Worm (Caenorhabditis elegans) whole organism, midembryonic: ENCODE measurements around the gene frpr-9.

Experiments
- T22C8.4 ChIP-seq: fragments of 200-800 bp; sonication (Bioruptor generic); IDR thresholded peaks from 2 replicates; pipeline ENCODE4 v1.3.6; 2022; ENCODE audit warnings: missing genetic modification characterization, missing compliant biosample characterization
- flt-1 ChIP-seq: fragments of 200-800 bp; sonication (Bioruptor generic); IDR thresholded peaks from 2 replicates; pipeline ENCODE4 v1.3.6; 2022; ENCODE audit warnings: missing genetic modification characterization, missing compliant biosample characterization
- ref-1 ChIP-seq: fragments of 200-800 bp; sonication (Bioruptor generic); conservative IDR thresholded peaks from 2 replicates; pipeline ENCODE4 v1.3.6; 2022; ENCODE audit warnings: missing genetic modification reagents, missing genetic modification characterization, missing compliant biosample characterization
- tab-1 ChIP-seq: fragments of 200-800 bp; sonication (Bioruptor generic); IDR thresholded peaks from 2 replicates; pipeline ENCODE4 v1.3.6; 2022; ENCODE audit warnings: missing genetic modification characterization, missing compliant biosample characterization
- ztf-23 ChIP-seq: fragments of 200-800 bp; sonication (Bioruptor generic); IDR thresholded peaks from 2 replicates; pipeline ENCODE4 v1.3.6; 2022; ENCODE audit warnings: missing genetic modification reagents, missing genetic modification characterization, missing compliant biosample characterization
- ztf-29 ChIP-seq: fragments of 200-800 bp; sonication (Bioruptor generic); IDR thresholded peaks from 2 replicates; pipeline ENCODE4 v1.3.6; 2022; ENCODE audit warnings: missing genetic modification reagents, missing genetic modification characterization, missing compliant biosample characterization

- TF ChIP-seq T22C8.4 (no peak), flt-1 (GFP tag; lab: Robert Waterston, UW) (no peak), ztf-23 (GFP tag; lab: Robert Waterston, UW) (peak; percentile 65), ref-1 (no peak), tab-1 (no peak), ztf-29 (no peak)
These were observed 30.4 kb upstream of the frpr-9 start for ce11 chrV:10961448-10961870.
